Worm (Caenorhabditis elegans) whole organism, young adult: Measurements from ENCODE around the gene srd-34.

Experiments
- D2030.7 ChIP-seq: fragments of 200-800 bp; sonication (Bioruptor generic); IDR thresholded peaks from 2 replicates; pipeline ENCODE4 v1.3.6; 2022; ENCODE audit warnings: missing genetic modification reagents, missing genetic modification characterization, missing compliant biosample characterization
- dpff-1 ChIP-seq: sonication (generic microtip); optimal IDR thresholded peaks from 2 replicates; lab custom pipeline; 2017; ENCODE audit warnings: mild to moderate bottlenecking, missing genetic modification characterization, missing compliant biosample characterization
- dpl-1 ChIP-seq: fragments of 150-350 bp; optimal IDR thresholded peaks from 2 replicates; lab custom pipeline; 2014; ENCODE audit warnings: missing biosample characterization, missing genetic modification reagents, missing genetic modification characterization
- pha-4 ChIP-seq: fragments of 150-350 bp; sonication (generic microtip); optimal IDR thresholded peaks from 2 replicates; lab custom pipeline; 2014; ENCODE audit warnings: missing biosample characterization, missing genetic modification reagents, missing genetic modification characterization
- unc-130 ChIP-seq: sonication (generic microtip); optimal IDR thresholded peaks from 2 replicates; lab custom pipeline; 2016; ENCODE audit warnings: missing genetic modification reagents, missing genetic modification characterization, missing compliant biosample characterization
- ztf-25 ChIP-seq: fragments of 200-800 bp; sonication (Bioruptor generic); IDR thresholded peaks from 2 replicates; pipeline ENCODE4 v1.3.6; 2022; ENCODE audit warnings: missing genetic modification reagents, missing genetic modification characterization, missing compliant biosample characterization

ce11 chrV:10597234-10597633 lies 48.4 kb upstream of the srd-34 start, which contains the start of gene T21C9.13:
- TF ChIP-seq pha-4 (no peak), dpl-1 (GFP tag; lab: Kevin White, UChicago) (no peak), ztf-25 (no peak), D2030.7 (no peak), unc-130 (no peak), dpff-1 (tag; lab: Kevin White, UChicago) (no peak)
